Worm (Caenorhabditis elegans) whole organism, L2 larva: ENCODE data around the gene str-99.

ENCODE experiments used
- C34F6.9 ChIP-seq: fragments of 150-350 bp; optimal IDR thresholded peaks from 2 replicates; lab custom pipeline; 2014; ENCODE audit warnings: missing biosample characterization, missing genetic modification characterization
- R02D3.7 ChIP-seq: fragments of 150-350 bp; optimal IDR thresholded peaks from 2 replicates; lab custom pipeline; 2014; ENCODE audit warnings: missing biosample characterization, missing genetic modification characterization
- ZK546.5 ChIP-seq: sonication (generic microtip); optimal IDR thresholded peaks from 2 replicates; lab custom pipeline; 2017; ENCODE audit warnings: missing biosample characterization, missing genetic modification characterization
- ama-1 ChIP-seq: fragments of 150-350 bp; optimal IDR thresholded peaks from 2 replicates; lab custom pipeline; 2018; ENCODE audit warnings: inconsistent platforms
- blmp-1 ChIP-seq: sonication (generic microtip); optimal IDR thresholded peaks from 2 replicates; lab custom pipeline; 2017; ENCODE audit warnings: missing genetic modification characterization, mild to moderate bottlenecking, missing compliant biosample characterization, antibody characterized with exemption, moderate library complexity; ENCODE audit not compliant: insufficient read depth
- crh-2 ChIP-seq: sonication (generic microtip); optimal IDR thresholded peaks from 2 replicates; lab custom pipeline; 2017; ENCODE audit warnings: missing biosample characterization, missing genetic modification characterization
- dmd-4 ChIP-seq: sonication (generic microtip); optimal IDR thresholded peaks from 2 replicates; lab custom pipeline; 2017; ENCODE audit warnings: missing biosample characterization, missing genetic modification characterization
- elt-1 ChIP-seq: fragments of 150-350 bp; optimal IDR thresholded peaks from 2 replicates; lab custom pipeline; 2014; ENCODE audit warnings: missing biosample characterization, missing genetic modification characterization
- fos-1 ChIP-seq: fragments of 150-350 bp; optimal IDR thresholded peaks from 2 replicates; lab custom pipeline; 2014; ENCODE audit warnings: missing biosample characterization, missing genetic modification characterization
- gmeb-1 ChIP-seq: fragments of 150-350 bp; optimal IDR thresholded peaks from 2 replicates; lab custom pipeline; 2014; ENCODE audit warnings: missing biosample characterization, missing genetic modification characterization
- lin-11 ChIP-seq: fragments of 150-350 bp; sonication (generic microtip); optimal IDR thresholded peaks from 2 replicates; lab custom pipeline; 2014; ENCODE audit warnings: missing biosample characterization, missing genetic modification characterization, inconsistent platforms, mixed read lengths
- lin-13 ChIP-seq: fragments of 150-350 bp; optimal IDR thresholded peaks from 2 replicates; lab custom pipeline; 2014; ENCODE audit warnings: missing biosample characterization, missing genetic modification reagents, missing genetic modification characterization
- lin-39 ChIP-seq: fragments of 150-350 bp; optimal IDR thresholded peaks from 2 replicates; lab custom pipeline; 2014; ENCODE audit warnings: missing biosample characterization, missing genetic modification reagents, missing genetic modification characterization
- lsy-2 ChIP-seq, 2 experiments: fragments of 150-350 bp in 1 of 2; sonication (generic microtip) in 1 of 2; optimal IDR thresholded peaks; 2 replicates each; lab custom pipeline; 2014 to 2017; ENCODE audit warnings: missing biosample characterization in 2 of 2, missing genetic modification characterization in 2 of 2
- mab-5 ChIP-seq: fragments of 150-350 bp; optimal IDR thresholded peaks from 2 replicates; lab custom pipeline; 2014; ENCODE audit warnings: missing biosample characterization, missing genetic modification characterization
- mdl-1 ChIP-seq, 2 experiments: fragments of 150-350 bp in 1 of 2; sonication (generic microtip) in 1 of 2; optimal IDR thresholded peaks; 2 replicates each; lab custom pipeline; 2017; ENCODE audit warnings: missing biosample characterization in 2 of 2, missing genetic modification characterization in 2 of 2
- nhr-10 ChIP-seq: sonication (generic microtip); optimal IDR thresholded peaks from 2 replicates; lab custom pipeline; 2017; ENCODE audit warnings: missing biosample characterization, missing genetic modification characterization
- nhr-12 ChIP-seq: fragments of 150-350 bp; optimal IDR thresholded peaks from 2 replicates; lab custom pipeline; 2014; ENCODE audit warnings: missing biosample characterization, missing genetic modification characterization
- nhr-21 ChIP-seq: fragments of 150-350 bp; optimal IDR thresholded peaks from 2 replicates; lab custom pipeline; 2014; ENCODE audit warnings: missing biosample characterization, missing genetic modification characterization
- nhr-23 ChIP-seq: fragments of 150-350 bp; optimal IDR thresholded peaks from 2 replicates; lab custom pipeline; 2014; ENCODE audit warnings: missing biosample characterization, missing genetic modification reagents, missing genetic modification characterization
- nhr-77 ChIP-seq: fragments of 150-350 bp; optimal IDR thresholded peaks from 2 replicates; lab custom pipeline; 2014; ENCODE audit warnings: missing biosample characterization, missing genetic modification characterization
- peb-1 ChIP-seq: fragments of 150-350 bp; optimal IDR thresholded peaks from 2 replicates; lab custom pipeline; 2014; ENCODE audit warnings: missing biosample characterization, missing genetic modification characterization
- sem-4 ChIP-seq: fragments of 150-350 bp; optimal IDR thresholded peaks from 2 replicates; lab custom pipeline; 2014; ENCODE audit warnings: missing biosample characterization, missing genetic modification reagents, missing genetic modification characterization
- skn-1 ChIP-seq: sonication (generic microtip); optimal IDR thresholded peaks from 2 replicates; lab custom pipeline; 2017; ENCODE audit warnings: missing biosample characterization, missing genetic modification characterization
- sma-9 ChIP-seq, 2 experiments: fragments of 150-350 bp in 1 of 2; sonication (generic microtip) in 1 of 2; optimal IDR thresholded peaks; 2 replicates each; lab custom pipeline; 2014 to 2016; ENCODE audit warnings: missing genetic modification characterization in 2 of 2, mild to moderate bottlenecking in 1 of 2, missing biosample characterization in 1 of 2, missing compliant biosample characterization in 1 of 2, missing genetic modification reagents in 1 of 2, moderate library complexity in 1 of 2
- snpc-4 ChIP-seq: fragments of 150-350 bp; optimal IDR thresholded peaks from 2 replicates; lab custom pipeline; 2014; ENCODE audit warnings: missing biosample characterization, missing genetic modification characterization
- zag-1 ChIP-seq: fragments of 150-350 bp; optimal IDR thresholded peaks from 2 replicates; lab custom pipeline; 2014; ENCODE audit warnings: missing biosample characterization, missing genetic modification characterization
- ztf-11 ChIP-seq: sonication (generic microtip); optimal IDR thresholded peaks from 2 replicates; lab custom pipeline; 2017; ENCODE audit warnings: missing biosample characterization, missing genetic modification characterization

Gene str-99

DNA sequence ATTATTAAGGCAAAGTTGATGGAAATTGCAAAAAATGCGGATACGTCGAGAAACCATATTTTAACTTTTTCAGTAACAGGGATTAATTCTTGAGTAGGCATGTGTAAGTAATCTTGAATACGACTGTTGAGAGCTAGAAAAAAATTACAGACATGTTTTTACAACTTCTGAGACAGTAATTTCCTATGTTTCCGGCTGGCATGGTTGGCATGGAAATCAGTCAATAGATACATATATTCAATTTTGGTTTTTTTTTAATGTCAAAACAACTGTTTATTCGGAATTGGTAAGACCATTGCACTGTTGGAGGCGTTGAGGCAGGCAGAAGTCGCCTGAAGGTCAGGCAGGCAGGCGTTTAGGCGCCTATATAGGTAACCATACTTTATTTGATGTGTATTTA lies 4.9 kb downstream of the str-99 start, which contains the start of gene str-254:
Gene str-254 (minus strand): TSS at position 101 of the 400 bp plus-strand sequence.
- TF ChIP-seq elt-1 (tag; lab: Kevin White, UChicago) (no peak), gmeb-1 (no peak), lin-11 (tag; lab: Kevin White, UChicago) (no peak)

ce11 chrV:16148805-16149204 lies 9.5 kb downstream of the str-99 start, which contains the start of gene F10A3.4:
F10A3.4 (plus strand) TSS chrV:16149105.
- TF ChIP-seq C34F6.9 (tag; lab: Kevin White, UChicago) = no peak
- no peak for TF ChIP-seq sem-4
- TF ChIP-seq fos-1 (tag; lab: Kevin White, UChicago) = no peak
- TF ChIP-seq nhr-77 (tag; lab: Kevin White, UChicago) = no peak
- no peak for TF ChIP-seq ama-1 (lab: Kevin White, UChicago)
- no peak for TF ChIP-seq nhr-12 (tag; lab: Kevin White, UChicago)
- no peak for TF ChIP-seq peb-1 (tag; lab: Kevin White, UChicago)
- no peak for TF ChIP-seq lin-13
- TF ChIP-seq lsy-2 (tag; optimal IDR thresholded peaks at IDR 0.05; lab: Kevin White, UChicago) = no peak
- TF ChIP-seq blmp-1 = no peak
- no peak for TF ChIP-seq zag-1
- no peak for TF ChIP-seq mdl-1 (tag; optimal IDR thresholded peaks at IDR 0.05; lab: Kevin White, UChicago)
- TF ChIP-seq nhr-21 (tag; lab: Kevin White, UChicago) = no peak
- TF ChIP-seq sma-9 (GFP tag; optimal IDR thresholded peaks at IDR 0.05; lab: Kevin White, UChicago) = no peak
- no peak for TF ChIP-seq sma-9 (tag; optimal IDR thresholded peaks at IDR 0.05; lab: Kevin White, UChicago)
- TF ChIP-seq mab-5 (tag; lab: Kevin White, UChicago) = no peak
- TF ChIP-seq crh-2 (tag; lab: Kevin White, UChicago) = no peak
- TF ChIP-seq R02D3.7 (tag; lab: Kevin White, UChicago) = no peak
- no peak for TF ChIP-seq elt-1 (tag; lab: Kevin White, UChicago)
- TF ChIP-seq, all 48 proteins: peak for 0

DNA sequence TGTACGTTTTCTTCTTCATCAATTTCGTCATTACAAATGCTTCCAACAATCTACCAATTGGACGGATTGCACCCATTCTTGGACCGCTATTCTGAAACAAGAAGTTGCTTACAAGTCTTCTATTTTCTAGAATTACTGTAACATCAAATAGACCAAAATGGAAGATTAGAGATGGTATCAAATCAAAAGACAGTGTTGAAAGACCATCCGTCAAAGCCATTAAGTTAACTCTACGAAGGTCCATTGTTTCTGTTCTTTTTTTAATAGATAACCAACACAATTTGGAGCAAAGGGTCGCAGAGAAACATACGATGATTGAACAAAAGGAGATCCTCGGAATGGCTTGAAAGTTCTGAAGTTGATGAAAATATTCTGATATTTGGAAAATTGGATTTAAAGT lies 13.3 kb downstream of the str-99 start:
- no peak for TF ChIP-seq blmp-1
- TF ChIP-seq snpc-4 (tag; lab: Kevin White, UChicago) = no peak
- TF ChIP-seq ztf-11 (tag; lab: Kevin White, UChicago) = no peak
- TF ChIP-seq dmd-4 (tag; lab: Kevin White, UChicago) = no peak
- TF ChIP-seq nhr-23 (tag; lab: Kevin White, UChicago) = no peak
- TF ChIP-seq sma-9 (GFP tag; optimal IDR thresholded peaks at IDR 0.05; lab: Kevin White, UChicago) = no peak
- no peak for TF ChIP-seq sma-9 (tag; optimal IDR thresholded peaks at IDR 0.05; lab: Kevin White, UChicago)
- no peak for TF ChIP-seq lin-13
- no peak for TF ChIP-seq zag-1
- TF ChIP-seq nhr-12 (tag; lab: Kevin White, UChicago) = no peak
- no peak for TF ChIP-seq mab-5 (tag; lab: Kevin White, UChicago)
- no peak for TF ChIP-seq R02D3.7 (tag; lab: Kevin White, UChicago)
- no peak for TF ChIP-seq mdl-1 (tag; optimal IDR thresholded peaks at IDR 0.05; lab: Kevin White, UChicago)
- TF ChIP-seq ama-1 (lab: Kevin White, UChicago) = no peak

DNA sequence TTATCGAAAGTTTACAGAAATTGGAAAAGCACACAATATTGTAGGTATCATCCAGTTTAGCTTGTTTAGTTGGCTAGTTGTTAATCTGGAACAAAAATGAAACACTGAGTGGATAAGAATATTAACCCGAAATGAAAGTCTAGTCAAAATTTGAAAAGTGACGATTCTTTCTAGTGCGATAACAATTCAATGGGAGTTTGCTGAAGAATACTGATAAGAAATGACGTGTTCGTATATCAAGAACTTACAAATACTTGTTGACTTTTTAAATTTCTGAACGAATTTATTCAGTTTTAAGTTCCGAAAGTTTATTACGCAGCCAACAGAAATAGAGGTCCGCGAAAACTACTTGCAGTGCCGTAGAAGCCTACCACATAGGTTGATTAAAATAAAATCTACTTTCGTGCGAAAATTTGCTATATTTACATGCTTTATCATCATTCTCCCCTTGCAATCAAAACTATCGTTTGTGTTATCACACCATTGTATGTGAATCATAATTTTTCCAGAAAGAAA lies 15.2 kb downstream of the str-99 start, which contains the start of gene fbxa-88:
Gene fbxa-88 (minus strand): TSS at position 51 of the 516 bp plus-strand sequence.
- no peak for TF ChIP-seq mdl-1 (tag; optimal IDR thresholded peaks at IDR 0.05; lab: Kevin White, UChicago)
- peak; percentile 17 for TF ChIP-seq sma-9 (GFP tag; optimal IDR thresholded peaks at IDR 0.05; lab: Kevin White, UChicago)
- TF ChIP-seq sma-9 (tag; optimal IDR thresholded peaks at IDR 0.05; lab: Kevin White, UChicago) = no peak
- peak; percentile 77 for TF ChIP-seq fos-1 (tag; lab: Kevin White, UChicago)

DNA sequence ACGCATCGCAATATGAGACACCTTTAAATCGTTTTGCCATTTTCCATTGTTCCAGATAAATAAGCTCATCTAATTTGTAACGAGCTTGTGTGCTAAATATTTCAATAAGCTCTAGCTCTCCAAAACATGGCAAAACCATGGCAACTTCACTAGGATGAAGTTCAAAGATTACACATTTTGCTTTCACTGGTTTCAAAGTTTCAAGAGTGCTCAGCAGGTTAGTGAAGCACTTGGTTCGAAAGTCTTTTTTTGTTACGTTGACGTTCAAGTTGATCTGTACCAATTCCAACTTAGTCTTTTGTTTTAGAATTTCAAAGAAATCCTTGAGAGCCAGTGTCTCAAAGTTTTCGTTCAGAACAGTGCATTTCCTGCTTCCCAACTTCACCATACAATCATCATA lies 15.9 kb downstream of the str-99 start, which contains the start of gene fbxa-18:
Gene fbxa-18 (plus strand): TSS at position 301 of the 400 bp plus-strand sequence.
- no peak for TF ChIP-seq lin-39
- TF ChIP-seq dmd-4 (tag; lab: Kevin White, UChicago) = no peak
- TF ChIP-seq R02D3.7 (tag; lab: Kevin White, UChicago) = no peak
- TF ChIP-seq lin-13 = no peak

ce11 chrV:16141071-16141470 lies 17.2 kb downstream of the str-99 start, which contains the start of gene clc-32:
clc-32 (minus strand) TSS chrV:16141171.
- TF ChIP-seq ZK546.5 (no peak), skn-1 (tag; lab: Kevin White, UChicago) (no peak), blmp-1 (no peak), nhr-10 (no peak)
